Fruit fly (Drosophila melanogaster) whole organism: ENCODE data around the gene CG3652.

ENCODE experiments used
- EcR ChIP-seq, 2 experiments: fragments of >200 bp; optimal IDR thresholded peaks; 2 replicates each; lab custom pipeline; 2017; ENCODE audit warnings: missing biosample characterization in 2 of 2, missing genetic modification characterization in 2 of 2, missing genetic modification reagents in 2 of 2
- psq ChIP-seq: fragments of >200 bp; optimal IDR thresholded peaks from 2 replicates; lab custom pipeline; 2017

dm6 chr2L:4348545-4348944 lies 45.1 kb downstream of the CG3652 start:
- no peak for TF ChIP-seq psq
- TF ChIP-seq EcR (GFP tag; optimal IDR thresholded peaks at IDR 0.05; lab: Kevin White, UChicago): no peak
